Worm (Caenorhabditis elegans) whole organism, young adult: ENCODE measurements around the gene R02F2.1.

Experiments
- F10E7.11 ChIP-seq: sonication (generic microtip); optimal IDR thresholded peaks from 2 replicates; lab custom pipeline; 2017; ENCODE audit warnings: mild to moderate bottlenecking, missing genetic modification characterization, moderate library complexity, missing compliant biosample characterization
- F52B5.7 ChIP-seq: sonication (generic microtip); optimal IDR thresholded peaks from 2 replicates; lab custom pipeline; 2016; ENCODE audit warnings: mild to moderate bottlenecking, missing genetic modification characterization, missing compliant biosample characterization
- Y67H2A.10 ChIP-seq: fragments of 200-800 bp; sonication (Bioruptor generic); conservative IDR thresholded peaks from 2 replicates; pipeline ENCODE4 v1.3.6; 2022; ENCODE audit warnings: missing genetic modification reagents, missing genetic modification characterization, missing compliant biosample characterization
- ama-1 ChIP-seq, 3 experiments: fragments of 150-350 bp in 1 of 3; sonication (generic microtip) in 2 of 3; optimal IDR thresholded peaks; 2 replicates each; lab custom pipeline; 2014 to 2018; ENCODE audit warnings: missing biosample characterization in 2 of 3, missing genetic modification characterization in 2 of 3, missing genetic modification reagents in 2 of 3
- atf-7 ChIP-seq: sonication (generic microtip); optimal IDR thresholded peaks from 2 replicates; lab custom pipeline; 2017; ENCODE audit warnings: mild to moderate bottlenecking, missing genetic modification characterization, missing compliant biosample characterization
- bed-1 ChIP-seq: fragments of 200-800 bp; sonication (Bioruptor generic); IDR thresholded peaks from 2 replicates; pipeline ENCODE4 v1.3.6; 2022; ENCODE audit warnings: missing genetic modification reagents, missing genetic modification characterization, missing compliant biosample characterization
- ceh-79 ChIP-seq: sonication (generic microtip); optimal IDR thresholded peaks from 2 replicates; lab custom pipeline; 2017; ENCODE audit warnings: mild to moderate bottlenecking, missing genetic modification characterization, missing compliant biosample characterization
- hmg-1.2 ChIP-seq: fragments of 200-800 bp; sonication (Bioruptor generic); IDR thresholded peaks from 2 replicates; pipeline ENCODE4 v1.3.6; 2022; ENCODE audit warnings: missing genetic modification reagents, missing genetic modification characterization, missing compliant biosample characterization
- mel-28 ChIP-seq: sonication (generic microtip); optimal IDR thresholded peaks from 2 replicates; lab custom pipeline; 2016; ENCODE audit warnings: borderline replicate concordance, mild to moderate bottlenecking, missing genetic modification characterization, missing compliant biosample characterization
- nhr-27 ChIP-seq: fragments of 200-800 bp; sonication (Bioruptor generic); optimal IDR thresholded peaks from 2 replicates; lab custom pipeline; 2018; ENCODE audit warnings: mild to moderate bottlenecking, missing genetic modification characterization, moderate library complexity, missing compliant biosample characterization
- rec-8 ChIP-seq, 2 experiments: sonication (generic microtip); optimal IDR thresholded peaks; 2 replicates each; lab custom pipeline; 2016; ENCODE audit warnings: mild to moderate bottlenecking in 2 of 2, missing genetic modification characterization in 2 of 2, missing genetic modification reagents in 2 of 2, missing genotype in 2 of 2, missing biosample characterization in 1 of 2, missing compliant biosample characterization in 1 of 2, moderate library complexity in 1 of 2
- unc-62 ChIP-seq: fragments of 150-350 bp; optimal IDR thresholded peaks from 2 replicates; lab custom pipeline; 2014; ENCODE audit warnings: missing biosample characterization, missing genetic modification reagents, missing genetic modification characterization
- ztf-18 ChIP-seq: sonication (generic microtip); optimal IDR thresholded peaks from 2 replicates; lab custom pipeline; 2016; ENCODE audit warnings: missing genotype, mild to moderate bottlenecking, missing genetic modification characterization, missing compliant biosample characterization
- ztf-6 ChIP-seq: fragments of 200-800 bp; sonication (Bioruptor generic); IDR thresholded peaks from 2 replicates; pipeline ENCODE4 v1.3.6; 2022; ENCODE audit warnings: missing genetic modification reagents, missing genetic modification characterization, missing compliant biosample characterization

DNA sequence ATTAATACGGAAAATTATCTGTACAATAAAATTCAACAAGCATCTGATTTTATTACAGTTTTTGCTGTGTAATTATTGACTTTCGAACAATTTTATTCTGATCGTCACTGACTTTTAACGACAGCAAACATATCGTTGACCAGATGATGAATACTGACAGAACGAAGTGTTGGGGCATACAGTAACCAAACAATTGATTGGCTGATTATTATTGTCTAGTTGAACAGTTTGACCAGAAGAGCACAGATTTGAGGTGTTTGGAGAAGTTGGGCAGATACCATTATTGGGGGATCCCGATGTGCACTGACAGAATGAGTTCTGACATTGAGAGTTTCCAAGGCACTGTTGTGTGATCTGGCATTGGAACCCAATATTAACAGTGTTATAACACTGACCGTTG is 5.3 kb downstream of the R02F2.1 start:
- no peak for TF ChIP-seq unc-62 (GFP tag; lab: Kevin White, UChicago)
- no peak for TF ChIP-seq F52B5.7
- TF ChIP-seq ceh-79 (tag; lab: Kevin White, UChicago): no peak
- no peak for TF ChIP-seq mel-28 (tag; lab: Kevin White, UChicago)
- TF ChIP-seq bed-1 (GFP tag; lab: Robert Waterston, UW): no peak
- TF ChIP-seq nhr-27: no peak
- TF ChIP-seq Y67H2A.10 (GFP tag; lab: Robert Waterston, UW): no peak
- TF ChIP-seq hmg-1.2 (GFP tag; lab: Robert Waterston, UW): no peak
- TF ChIP-seq F10E7.11 (tag; lab: Kevin White, UChicago): no peak
- no peak for TF ChIP-seq ama-1 (optimal IDR thresholded peaks at IDR 0.05; lab: Kevin White, UChicago)
- no peak for TF ChIP-seq ama-1 (GFP tag; optimal IDR thresholded peaks at IDR 0.05; lab: Kevin White, UChicago)
- no peak for TF ChIP-seq atf-7
- TF ChIP-seq ztf-6 (GFP tag; lab: Robert Waterston, UW): no peak
- TF ChIP-seq ztf-18 (tag; lab: Kevin White, UChicago): no peak
- TF ChIP-seq rec-8 (tag; optimal IDR thresholded peaks at IDR 0.05; lab: Kevin White, UChicago): no peak
